Fruit fly (Drosophila melanogaster) S2 (cell line): ENCODE results near the gene holn1.
A peak's percentile ranks its signal among the peaks of the same experiment; 100 is the strongest.

Experiments
- CG8478 ChIP-seq: fragments of >200 bp; optimal IDR thresholded peaks from 2 replicates; lab custom pipeline; 2018
- CTCF ChIP-seq, 2 experiments: fragments of >200 bp; optimal IDR thresholded peaks; 2 replicates each; lab custom pipeline; 2018

The holn1 gene

DNA sequence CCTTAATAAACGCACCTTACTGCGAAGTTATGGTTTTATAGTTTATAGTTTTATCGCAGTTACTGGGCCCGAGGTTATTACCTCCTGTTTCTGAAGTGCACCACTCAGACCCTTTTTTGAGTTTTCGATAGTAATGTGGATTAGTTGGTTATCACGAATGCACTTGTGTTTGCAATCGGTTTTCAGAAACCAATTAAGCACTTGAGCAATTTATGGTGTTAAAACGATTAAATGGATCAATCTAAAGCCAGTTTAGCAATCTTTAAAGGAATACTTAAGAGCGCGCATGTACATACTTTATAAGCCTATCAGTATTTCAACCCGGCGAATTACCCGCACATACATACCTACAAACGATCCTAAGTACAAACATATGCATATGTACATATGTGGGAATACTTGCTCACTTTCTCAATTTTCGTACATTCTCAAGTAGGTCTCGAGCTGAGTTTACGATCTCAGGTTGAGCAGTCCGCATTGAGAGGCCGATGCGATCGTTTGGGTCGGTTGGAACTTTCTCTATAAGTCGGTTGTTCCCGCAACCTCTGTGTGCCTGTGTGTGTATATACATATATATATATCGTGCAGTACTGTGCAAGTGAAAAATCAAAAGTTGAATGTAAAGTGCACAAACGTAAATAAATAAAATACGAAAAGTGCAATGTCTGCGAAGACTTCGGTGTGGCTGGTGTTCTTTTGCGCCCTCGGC, 21.6 kb downstream of the holn1 start, which contains the start of the genes LManI and LManII:
LManI (minus strand) TSS at position 51 of the 709 bp plus-strand sequence.
LManII (plus strand) TSS at position 468 of the 709 bp plus-strand sequence.
- TF ChIP-seq CTCF (optimal IDR thresholded peaks at IDR 0.05; lab: Kevin White, UChicago) (no peak), CG8478 (lab: Kevin White, UChicago) (no peak)

DNA sequence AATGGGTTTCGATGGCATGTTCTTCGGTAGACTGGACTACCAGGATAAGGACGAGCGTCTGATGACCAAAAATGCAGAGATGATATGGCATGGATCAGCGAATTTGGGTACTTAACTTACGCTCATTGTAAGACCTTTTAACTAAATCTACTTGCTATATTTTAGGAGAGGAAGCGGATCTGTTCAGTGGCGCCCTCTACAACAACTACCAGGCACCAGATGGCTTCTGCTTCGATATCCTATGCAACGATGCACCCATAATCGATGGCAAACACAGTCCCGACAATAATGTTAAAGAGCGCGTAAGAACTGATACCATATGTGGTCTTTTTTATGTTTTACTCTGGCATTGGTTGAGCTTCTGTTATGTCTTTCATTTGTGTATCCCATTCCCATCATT, 23.2 kb downstream of the holn1 start:
- TF ChIP-seq CG8478 (lab: Kevin White, UChicago) (no peak), CTCF (optimal IDR thresholded peaks at IDR 0.05; lab: Kevin White, UChicago) (peak; percentile 81 to 83)

DNA sequence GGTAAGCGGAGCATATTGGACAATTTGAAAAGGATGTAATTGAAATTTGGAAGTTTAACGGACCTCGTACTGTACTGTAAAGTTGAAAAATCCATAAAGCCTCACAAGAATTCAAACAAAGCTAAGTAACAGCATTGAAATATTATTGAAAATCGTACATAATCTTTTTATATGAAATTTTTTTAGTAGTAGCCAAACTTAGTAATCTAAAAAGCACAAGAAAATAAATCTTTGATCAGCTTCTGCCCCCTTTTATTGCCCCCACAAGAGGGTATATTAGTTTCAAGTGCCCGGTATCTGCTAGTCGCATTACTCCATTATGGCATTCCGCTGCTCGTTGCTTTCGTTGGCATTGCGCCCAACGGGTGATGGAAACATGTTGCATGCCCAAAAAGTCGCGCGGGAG, 31.1 kb downstream of the holn1 start:
- TF ChIP-seq CG8478 (lab: Kevin White, UChicago) (no peak), CTCF (optimal IDR thresholded peaks at IDR 0.05; lab: Kevin White, UChicago) (no peak)

- no peak for TF ChIP-seq CG8478 (lab: Kevin White, UChicago)
- TF ChIP-seq CTCF (optimal IDR thresholded peaks at IDR 0.05; lab: Kevin White, UChicago), result no peak
Measured at dm6 chr2L:10468388-10468787, 32.6 kb downstream of the holn1 start.

- no peak for TF ChIP-seq CTCF (optimal IDR thresholded peaks at IDR 0.05; lab: Kevin White, UChicago)
- no peak for TF ChIP-seq CG8478 (lab: Kevin White, UChicago)
Measured at dm6 chr2L:10468978-10469377, 33.2 kb downstream of the holn1 start.

DNA sequence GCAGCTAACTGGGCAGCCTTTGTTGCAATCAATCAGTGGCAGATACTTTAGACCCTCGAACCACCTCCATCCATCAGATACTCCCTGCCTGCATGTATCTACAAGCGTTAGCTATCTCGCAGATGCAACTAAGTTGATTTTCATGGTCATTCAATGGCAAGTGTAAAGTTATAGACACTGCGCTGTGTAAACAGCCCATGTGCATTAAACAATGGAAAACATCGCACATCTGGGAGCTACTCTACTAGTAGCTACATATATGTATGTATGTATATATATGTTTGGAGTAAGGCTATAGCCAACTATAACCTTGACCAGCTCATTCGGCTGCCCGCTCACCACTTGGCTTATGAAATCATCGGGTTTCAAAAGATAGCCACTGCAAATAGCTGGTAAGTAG, 34.4 kb downstream of the holn1 start:
- no peak for TF ChIP-seq CTCF (optimal IDR thresholded peaks at IDR 0.05; lab: Kevin White, UChicago)
- no peak for TF ChIP-seq CG8478 (lab: Kevin White, UChicago)

DNA sequence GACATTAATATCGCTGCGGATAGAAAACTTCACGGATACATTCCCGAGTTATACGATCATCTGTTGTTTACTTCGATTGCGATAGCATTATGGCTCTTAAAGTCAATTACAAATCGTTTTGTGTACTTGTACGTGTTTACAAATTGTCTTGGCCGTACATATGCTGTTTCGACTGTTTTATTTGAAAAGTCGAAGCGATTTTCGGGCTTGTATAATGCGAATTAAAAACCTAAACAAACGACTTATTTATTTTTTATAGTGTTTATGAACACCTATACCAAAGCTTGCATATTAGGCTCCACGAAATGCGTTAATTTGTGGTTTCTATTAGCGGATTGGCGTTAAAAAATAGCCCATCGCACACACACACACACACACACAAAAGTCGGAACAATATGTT, 36.5 kb downstream of the holn1 start:
- TF ChIP-seq CG8478 (lab: Kevin White, UChicago) (no peak), CTCF (optimal IDR thresholded peaks at IDR 0.05; lab: Kevin White, UChicago) (no peak)

- TF ChIP-seq CTCF (optimal IDR thresholded peaks at IDR 0.05; lab: Kevin White, UChicago), result no peak
- TF ChIP-seq CG8478 (lab: Kevin White, UChicago), result no peak
Measured at dm6 chr2L:10474268-10474678, 38.5 kb downstream of the holn1 start, which contains the start of gene RluA-1. TSS of gene RluA-1 (minus strand) at chr2L:10474349.

dm6 chr2L:10474815-10475214, 39.0 kb downstream of the holn1 start:
- no peak for TF ChIP-seq CTCF (optimal IDR thresholded peaks at IDR 0.05; lab: Kevin White, UChicago)
- no peak for TF ChIP-seq CG8478 (lab: Kevin White, UChicago)

- no peak for TF ChIP-seq CG8478 (lab: Kevin White, UChicago)
- TF ChIP-seq CTCF (optimal IDR thresholded peaks at IDR 0.05; lab: Kevin White, UChicago), result no peak
Measured at dm6 chr2L:10476879-10477278, 41.1 kb downstream of the holn1 start, which contains the start of gene RluA-2. TSS of gene RluA-2 (plus strand) at chr2L:10477073.

DNA sequence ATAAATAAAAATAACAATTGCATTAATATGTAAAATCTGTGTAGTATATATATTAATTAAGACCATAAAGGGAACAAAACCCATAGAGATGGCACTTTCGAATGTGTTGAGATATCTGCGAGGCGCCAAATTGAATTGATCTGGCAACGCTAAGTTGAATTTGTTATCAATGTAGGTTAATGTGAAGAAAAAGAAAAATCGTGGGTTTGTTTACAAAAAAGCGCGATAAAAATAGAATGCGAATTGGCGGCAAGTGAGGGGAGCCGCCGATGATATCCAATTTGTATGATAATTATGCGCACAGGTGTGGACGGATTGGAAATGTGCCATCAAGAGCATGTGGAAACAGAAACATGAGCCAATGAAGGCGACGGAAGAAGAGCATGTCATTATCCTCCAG, 44.1 kb downstream of the holn1 start:
- TF ChIP-seq CG8478 (lab: Kevin White, UChicago) (no peak), CTCF (optimal IDR thresholded peaks at IDR 0.05; lab: Kevin White, UChicago) (no peak)

DNA sequence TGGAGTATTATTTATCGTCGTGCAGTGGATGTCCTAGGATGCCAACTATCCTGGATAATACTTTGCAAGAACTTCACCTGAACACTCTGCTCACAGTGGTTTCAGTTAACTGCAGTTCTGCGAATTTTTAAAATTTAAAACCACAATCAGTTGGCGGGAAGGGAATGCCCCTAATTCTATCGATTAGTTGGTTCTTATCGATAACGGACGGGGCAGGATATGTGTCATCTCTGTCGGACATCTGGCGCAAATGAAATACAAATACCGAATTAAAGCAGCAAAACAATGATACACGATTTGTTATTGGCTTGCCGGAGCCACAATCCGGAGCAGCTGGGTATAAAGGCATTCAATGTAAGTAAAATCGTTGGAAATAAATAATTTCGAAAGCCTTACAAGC, 47.3 kb downstream of the holn1 start, which contains the start of gene Grip75:
Grip75 (plus strand) TSS at position 223 of the 400 bp plus-strand sequence.
- TF ChIP-seq CTCF (optimal IDR thresholded peaks at IDR 0.05; lab: Kevin White, UChicago) (no peak), CG8478 (lab: Kevin White, UChicago) (no peak)
